Fruit fly (Drosophila melanogaster): ENCODE data around the gene CG31975.

dm6 chr2L:138063-138462 is 2.7 kb downstream of the CG31975 start:
- no peak for TF ChIP-seq CG4854 (GFP tag; optimal IDR thresholded peaks at IDR 0.05)
- no peak for TF ChIP-seq Stat92E (GFP tag; optimal IDR thresholded peaks at IDR 0.05)
- TF ChIP-seq cad (GFP tag; optimal IDR thresholded peaks at IDR 0.05), result no peak
- TF ChIP-seq twi (tag; optimal IDR thresholded peaks at IDR 0.05), result no peak
- TF ChIP-seq CG9932 (GFP tag; IDR thresholded peaks at IDR 0.05), result peak; percentile 26; the same call in 1 of the 2 replicates
- no peak for TF ChIP-seq MBD-R2 (GFP tag; IDR thresholded peaks at IDR 0.05)
- TF ChIP-seq Jarid2 (GFP tag; optimal IDR thresholded peaks at IDR 0.05), result no peak
- TF ChIP-seq br (optimal IDR thresholded peaks at IDR 0.05), result no peak
- TF ChIP-seq chinmo (GFP tag; IDR thresholded peaks at IDR 0.05; ENCODE audit: partially characterized antibody), result no peak
- TF ChIP-seq CG10274 (GFP tag; optimal IDR thresholded peaks at IDR 0.05), result no peak
- no peak for TF ChIP-seq caup (GFP tag; optimal IDR thresholded peaks at IDR 0.05; ENCODE audit: severe bottlenecking)
